Worm (Caenorhabditis elegans) whole organism, late embryonic: ENCODE results near the gene T19D12.4.

Source experiments
- K02D7.2 ChIP-seq: sonication (generic microtip); optimal IDR thresholded peaks from 2 replicates; lab custom pipeline; 2017; ENCODE audit warnings: mild to moderate bottlenecking, missing genetic modification characterization, missing compliant biosample characterization
- Y22D7AL.16 ChIP-seq: sonication (generic microtip); optimal IDR thresholded peaks from 2 replicates; lab custom pipeline; 2016; ENCODE audit warnings: missing genetic modification characterization, missing compliant biosample characterization
- ceh-31 ChIP-seq: sonication (generic microtip); optimal IDR thresholded peaks from 2 replicates; lab custom pipeline; 2016; ENCODE audit warnings: missing genetic modification characterization, missing compliant biosample characterization
- elt-2 ChIP-seq: sonication (generic microtip); optimal IDR thresholded peaks from 2 replicates; lab custom pipeline; 2016; ENCODE audit warnings: missing genetic modification reagents, missing genetic modification characterization, missing compliant biosample characterization
- ets-4 ChIP-seq: sonication (generic microtip); optimal IDR thresholded peaks from 2 replicates; lab custom pipeline; 2016; ENCODE audit warnings: missing genetic modification characterization, missing compliant biosample characterization
- fax-1 ChIP-seq: sonication (generic microtip); optimal IDR thresholded peaks from 2 replicates; lab custom pipeline; 2016; ENCODE audit warnings: missing genotype, missing genetic modification characterization, missing compliant biosample characterization
- gmeb-2 ChIP-seq: sonication (generic microtip); optimal IDR thresholded peaks from 2 replicates; lab custom pipeline; 2016; ENCODE audit warnings: missing genetic modification characterization, inconsistent platforms, missing compliant biosample characterization
- hlh-8 ChIP-seq: sonication (generic microtip); optimal IDR thresholded peaks from 2 replicates; lab custom pipeline; 2016; ENCODE audit warnings: missing genotype, missing genetic modification characterization, missing compliant biosample characterization
- madf-2 ChIP-seq: sonication (generic microtip); optimal IDR thresholded peaks from 2 replicates; lab custom pipeline; 2017; ENCODE audit warnings: missing genetic modification characterization, missing compliant biosample characterization
- nhr-11 ChIP-seq: fragments of 150-350 bp; optimal IDR thresholded peaks from 2 replicates; lab custom pipeline; 2014; ENCODE audit warnings: missing biosample characterization, missing genetic modification characterization
- pha-4 ChIP-seq: fragments of 150-350 bp; optimal IDR thresholded peaks from 2 replicates; lab custom pipeline; 2018; ENCODE audit warnings: missing biosample characterization, missing genetic modification reagents, missing genetic modification characterization
- sdc-2 ChIP-seq: sonication (generic microtip); optimal IDR thresholded peaks from 2 replicates; lab custom pipeline; 2016; ENCODE audit warnings: missing genotype, missing genetic modification characterization, missing compliant biosample characterization
- unc-55 ChIP-seq: sonication (generic microtip); optimal IDR thresholded peaks from 2 replicates; lab custom pipeline; 2017; ENCODE audit warnings: missing biosample characterization, missing genetic modification reagents, missing genetic modification characterization
- ztf-16 ChIP-seq: sonication (generic microtip); optimal IDR thresholded peaks from 2 replicates; lab custom pipeline; 2017; ENCODE audit warnings: missing genetic modification characterization, missing compliant biosample characterization

- TF ChIP-seq ets-4 (tag; lab: Kevin White, UChicago) = no peak
- TF ChIP-seq ztf-16 = no peak
- TF ChIP-seq sdc-2 (tag; lab: Kevin White, UChicago) = no peak
- no peak for TF ChIP-seq nhr-11 (tag; lab: Kevin White, UChicago)
- TF ChIP-seq Y22D7AL.16 = no peak
- no peak for TF ChIP-seq ceh-31
- no peak for TF ChIP-seq unc-55 (GFP tag; lab: Kevin White, UChicago)
- no peak for TF ChIP-seq elt-2 (tag; lab: Kevin White, UChicago)
- TF ChIP-seq hlh-8 (tag; lab: Kevin White, UChicago) = no peak
- no peak for TF ChIP-seq K02D7.2 (tag; lab: Kevin White, UChicago)
- no peak for TF ChIP-seq fax-1 (tag; lab: Kevin White, UChicago)
- no peak for TF ChIP-seq gmeb-2
- TF ChIP-seq pha-4 (tag; lab: Kevin White, UChicago) = no peak
- TF ChIP-seq madf-2 (tag; lab: Kevin White, UChicago) = no peak
These were observed 15.5 kb upstream of the T19D12.4 start for ce11 chrII:6615232-6616029.
